Fruit fly (Drosophila melanogaster) whole organism: ENCODE results near the gene CG1492.

Experiments used
- Dll ChIP-seq: fragments of >200 bp; optimal IDR thresholded peaks from 2 replicates; lab custom pipeline; 2017
- usp ChIP-seq: fragments of >200 bp; optimal IDR thresholded peaks from 2 replicates; lab custom pipeline; 2017; ENCODE audit warnings: missing biosample characterization, missing genetic modification characterization, mixed read lengths

DNA sequence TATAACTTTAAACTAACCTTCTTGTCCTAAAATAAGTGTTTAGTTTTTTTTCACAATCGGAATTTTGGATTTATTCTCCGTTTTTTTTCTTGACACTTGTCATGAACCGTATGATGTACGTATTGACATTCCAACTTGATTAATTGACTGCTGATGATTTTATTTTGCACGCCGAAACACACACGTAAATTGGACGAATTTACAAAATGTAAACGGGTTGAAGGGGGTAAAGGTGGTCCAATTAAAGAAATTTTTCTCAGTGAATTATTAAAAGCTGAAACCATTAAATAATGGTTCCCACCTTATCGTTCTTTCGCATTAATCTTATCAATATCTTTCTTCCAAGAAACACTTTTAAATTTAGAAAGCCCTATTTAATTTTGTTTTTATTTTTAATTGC lies 44.5 kb upstream of the CG1492 start, which contains the start of gene Uch-L5R:
- TF ChIP-seq Dll: no peak
- TF ChIP-seq usp (GFP tag; lab: Kevin White, UChicago): no peak
